Fruit fly (Drosophila melanogaster) whole organism, adult: Measurements from ENCODE around the gene CG44198.

Experiments used
- CG11617 ChIP-seq: fragments of 200-800 bp; sonication (Bioruptor generic); optimal IDR thresholded peaks from 2 replicates; lab custom pipeline; 2017; ENCODE audit warnings: mild to moderate bottlenecking, missing biosample characterization, missing genetic modification reagents, missing genetic modification characterization
- CG1620 ChIP-seq: fragments of 200-800 bp; sonication (Bioruptor generic); optimal IDR thresholded peaks from 2 replicates; lab custom pipeline; 2016; ENCODE audit warnings: missing biosample characterization, missing genetic modification characterization
- CG5204 ChIP-seq: fragments of 200-800 bp; sonication (Bioruptor generic); optimal IDR thresholded peaks from 2 replicates; lab custom pipeline; 2016; ENCODE audit warnings: missing biosample characterization, missing genetic modification characterization
- CG7045 ChIP-seq: fragments of 200-800 bp; sonication (Bioruptor generic); optimal IDR thresholded peaks from 2 replicates; lab custom pipeline; 2017; ENCODE audit warnings: missing biosample characterization, mild to moderate bottlenecking, missing genetic modification characterization
- CG7101 ChIP-seq: fragments of 200-800 bp; sonication (Bioruptor generic); optimal IDR thresholded peaks from 2 replicates; lab custom pipeline; 2018; ENCODE audit warnings: missing biosample characterization, mild to moderate bottlenecking, missing genetic modification characterization, moderate library complexity
- Clk ChIP-seq: fragments of 200-800 bp; sonication (Bioruptor generic); optimal IDR thresholded peaks from 2 replicates; lab custom pipeline; 2017; ENCODE audit warnings: missing biosample characterization, missing genetic modification characterization
- Hr96 ChIP-seq: fragments of 200-800 bp; sonication (Bioruptor generic); optimal IDR thresholded peaks from 2 replicates; lab custom pipeline; 2016; ENCODE audit warnings: missing biosample characterization, missing genetic modification characterization
- cnc ChIP-seq, 2 experiments: fragments of >200 bp; optimal IDR thresholded peaks; 2 replicates each; lab custom pipeline; 2017
- ovo ChIP-seq: fragments of 200-800 bp; sonication (Bioruptor generic); optimal IDR thresholded peaks from 2 replicates; lab custom pipeline; 2016; ENCODE audit warnings: missing biosample characterization, missing genetic modification characterization
- pad ChIP-seq: fragments of 200-800 bp; sonication (Bioruptor generic); optimal IDR thresholded peaks from 3 replicates; lab custom pipeline; 2017; ENCODE audit warnings: missing biosample characterization, missing genetic modification characterization, mild to moderate bottlenecking, moderate library complexity, missing genetic modification reagents
- tj ChIP-seq: fragments of 200-800 bp; sonication (Bioruptor generic); optimal IDR thresholded peaks from 3 replicates; lab custom pipeline; 2017; ENCODE audit warnings: missing biosample characterization, mild to moderate bottlenecking, missing genetic modification characterization, moderate library complexity
- toe ChIP-seq: fragments of 200-800 bp; sonication (Bioruptor generic); optimal IDR thresholded peaks from 2 replicates; lab custom pipeline; 2016; ENCODE audit warnings: missing biosample characterization, missing genetic modification characterization

dm6 chr2L:13082177-13082576 is 36.8 kb downstream of the CG44198 start:
- TF ChIP-seq toe (GFP tag; lab: Kevin White, UChicago) (no peak), cnc (optimal IDR thresholded peaks at IDR 0.05; lab: Kevin White, UChicago) (no peak), tj (GFP tag; lab: Kevin White, UChicago) (no peak), Hr96 (GFP tag; lab: Kevin White, UChicago) (no peak), CG1620 (no peak), CG11617 (GFP tag; lab: Kevin White, UChicago) (no peak), CG7101 (tag; lab: Kevin White, UChicago) (no peak), Clk (GFP tag; lab: Kevin White, UChicago) (no peak), CG7045 (no peak), ovo (GFP tag; lab: Kevin White, UChicago) (no peak), pad (GFP tag; lab: Kevin White, UChicago) (no peak), CG5204 (GFP tag; lab: Kevin White, UChicago) (no peak)
